Worm (Caenorhabditis elegans): ENCODE results near the gene C50F4.10.

Gene C50F4.10

DNA sequence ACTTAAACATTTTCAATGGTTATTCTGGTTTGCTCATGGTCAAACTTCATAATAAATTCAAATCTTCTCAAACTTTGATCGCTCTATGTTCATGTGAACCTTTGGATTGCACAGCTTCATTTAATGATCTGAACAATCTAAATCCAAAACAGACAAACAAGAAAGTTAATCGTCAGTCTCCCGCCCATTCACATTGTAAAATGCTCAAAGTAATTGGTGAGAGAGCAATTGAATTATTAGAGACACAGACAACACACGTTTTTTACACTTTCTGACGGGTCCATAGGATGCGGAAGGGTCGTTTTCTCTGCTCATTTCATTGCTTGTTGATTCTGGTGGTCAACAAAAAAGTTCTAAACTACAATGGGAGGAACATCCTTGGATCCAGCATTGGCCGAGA is 34.6 kb downstream of the C50F4.10 start, which contains the start of gene gsnl-1:
Gene gsnl-1 (plus strand): TSS at position 301 of the 400 bp plus-strand sequence.
- TF ChIP-seq madf-10 (tag; optimal IDR thresholded peaks at IDR 0.05): no peak
- no peak for TF ChIP-seq pbrm-1 (GFP tag; IDR thresholded peaks at IDR 0.05)
- no peak for TF ChIP-seq ztf-18 (tag; optimal IDR thresholded peaks at IDR 0.05)
- no peak for TF ChIP-seq dox-1 (GFP tag; IDR thresholded peaks at IDR 0.05)
- TF ChIP-seq unc-130 (GFP tag; optimal IDR thresholded peaks at IDR 0.05): no peak
- no peak for TF ChIP-seq madf-3 (GFP tag; IDR thresholded peaks at IDR 0.05)
- no peak for TF ChIP-seq ceh-27 (GFP tag; optimal IDR thresholded peaks at IDR 0.05)
- no peak for TF ChIP-seq D2030.7 (GFP tag; IDR thresholded peaks at IDR 0.05)

DNA sequence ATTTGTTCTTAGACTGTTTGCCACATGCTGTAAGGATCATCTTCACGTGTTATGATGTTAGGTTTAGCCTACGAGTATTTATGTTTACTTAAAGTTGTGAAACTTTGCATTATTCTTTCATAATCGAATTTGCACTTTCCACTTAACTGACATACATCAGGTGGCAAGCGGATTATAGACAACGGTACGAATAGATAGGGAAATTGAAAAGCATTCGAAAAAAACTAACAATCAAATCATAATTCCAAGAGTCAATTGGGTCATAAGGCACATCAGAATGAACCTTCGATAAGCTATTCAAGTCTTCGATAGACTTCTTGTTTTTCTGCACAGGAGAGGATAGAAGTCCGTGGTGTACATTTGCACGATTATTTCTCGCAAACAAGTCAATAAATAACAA is 38.9 kb downstream of the C50F4.10 start:
- TF ChIP-seq snpc-1.1 (tag; optimal IDR thresholded peaks at IDR 0.05; ENCODE audit: insufficient read depth) (no peak), nhr-80 (tag; optimal IDR thresholded peaks at IDR 0.05) (peak; percentile 49)

DNA sequence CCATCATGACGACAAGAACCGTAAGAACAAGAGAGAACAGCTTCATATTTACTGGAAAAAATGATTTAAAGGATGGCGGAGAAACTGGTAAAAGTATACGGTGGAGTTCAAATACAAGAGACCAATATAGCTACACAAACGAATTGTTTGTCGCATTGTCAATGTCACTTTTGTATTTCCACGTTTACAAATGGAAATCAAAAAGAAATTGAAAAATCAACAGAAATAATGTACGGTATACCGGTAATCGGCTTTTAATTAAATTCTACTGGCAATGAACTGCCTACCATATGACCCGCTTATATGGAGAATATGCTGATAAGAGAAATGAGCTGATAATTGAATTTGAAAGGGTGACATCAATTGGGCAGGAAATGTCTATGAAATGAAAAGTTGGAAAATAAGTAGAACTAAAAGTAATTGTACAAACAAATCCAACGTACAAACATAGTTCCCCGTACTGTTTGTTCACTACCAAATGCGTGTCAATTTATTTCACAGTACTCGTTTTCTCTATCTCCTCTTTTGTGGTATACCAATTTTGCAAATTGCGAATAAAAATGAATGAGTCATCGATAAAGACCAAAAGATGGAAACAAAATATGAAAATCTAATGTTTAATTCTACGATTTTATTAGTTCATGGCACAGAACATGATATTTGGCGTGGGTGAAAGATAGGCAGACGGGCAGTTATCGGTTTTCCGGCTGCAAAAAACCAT is 39.8 kb downstream of the C50F4.10 start, which contains the start of gene K06A4.7:
Gene K06A4.7 (minus strand): TSS at position 51 of the 721 bp plus-strand sequence.
- TF ChIP-seq ekl-4 (GFP tag; IDR thresholded peaks at IDR 0.05) (no peak), nhr-80 (tag; optimal IDR thresholded peaks at IDR 0.05) (peak; percentile 63)

DNA sequence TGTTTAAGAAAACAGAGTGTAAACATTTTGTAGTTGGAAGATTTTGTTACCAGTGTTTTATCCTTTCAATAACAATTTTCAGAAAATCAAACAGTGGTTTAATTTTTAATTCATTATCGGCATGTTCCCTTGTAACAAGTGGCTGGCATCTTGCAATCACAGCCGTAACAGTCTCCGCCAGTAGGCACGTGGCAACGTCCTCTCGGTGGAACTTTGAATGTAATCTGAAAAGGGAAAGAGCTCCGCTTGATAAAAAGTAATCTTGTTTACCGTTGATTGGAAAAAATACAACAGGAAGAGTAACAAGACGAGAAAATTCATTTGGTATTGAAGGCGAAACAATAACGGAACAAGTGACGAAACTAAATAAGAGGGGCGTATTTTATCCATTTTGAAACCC is 42.0 kb downstream of the C50F4.10 start, which contains the start of gene K06A4.10:
Gene K06A4.10 (minus strand): TSS at position 390 of the 400 bp plus-strand sequence.
- TF ChIP-seq nhr-80 (tag; optimal IDR thresholded peaks at IDR 0.05) (peak; percentile 63), Y53G8AR.9 (GFP tag; conservative IDR thresholded peaks at IDR 0.05) (0 out of 2 replicates have a peak, but pooled peaks have one; percentile 44), gei-17 (GFP tag; optimal IDR thresholded peaks at IDR 0.05) (no peak), ztf-22 (GFP tag; optimal IDR thresholded peaks at IDR 0.05) (peak; percentile 9), cebp-1 (GFP tag; IDR thresholded peaks at IDR 0.05) (no peak), cebp-1 (tag; optimal IDR thresholded peaks at IDR 0.05) (peak; percentile 26), hmg-1.2 (GFP tag; IDR thresholded peaks at IDR 0.05) (no peak), let-526 (GFP tag; IDR thresholded peaks at IDR 0.05) (0 out of 2 replicates have a peak, but pooled peaks have one; percentile 12), ets-4 (GFP tag; optimal IDR thresholded peaks at IDR 0.05) (peak; percentile 20)

DNA sequence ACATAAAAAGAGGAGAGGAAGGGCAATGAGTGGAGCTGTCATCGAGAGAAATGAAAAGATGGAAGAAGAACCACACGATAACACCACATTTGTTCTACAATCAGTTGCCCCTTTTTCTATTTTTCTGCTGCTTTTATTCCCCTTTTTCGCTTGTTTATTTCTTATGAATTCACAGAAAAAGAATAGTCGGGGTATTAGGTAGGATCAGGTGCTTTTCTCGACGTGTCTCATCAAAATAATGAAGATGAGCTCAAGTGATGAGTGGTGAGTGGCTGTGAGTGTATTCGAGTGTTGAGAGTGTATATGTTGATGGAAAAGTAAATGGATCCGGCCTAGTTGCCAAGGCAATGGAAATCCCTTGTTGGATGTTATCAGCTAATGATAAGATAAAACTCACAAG is 45.9 kb downstream of the C50F4.10 start:
- TF ChIP-seq attf-6 (GFP tag; IDR thresholded peaks at IDR 0.05): no peak
- TF ChIP-seq F37B4.10 (GFP tag; IDR thresholded peaks at IDR 0.05): no peak
- TF ChIP-seq tlf-1 (GFP tag; optimal IDR thresholded peaks at IDR 0.05): no peak
- TF ChIP-seq madf-3 (GFP tag; IDR thresholded peaks at IDR 0.05): no peak
- TF ChIP-seq mel-28 (tag; optimal IDR thresholded peaks at IDR 0.05; ENCODE audit: borderline replicate concordance): no peak
- TF ChIP-seq ztf-22 (GFP tag; optimal IDR thresholded peaks at IDR 0.05): no peak
- no peak for TF ChIP-seq sea-2 (GFP tag; IDR thresholded peaks at IDR 0.05)
- TF ChIP-seq unc-130 (GFP tag; optimal IDR thresholded peaks at IDR 0.05): no peak
- no peak for TF ChIP-seq dox-1 (GFP tag; IDR thresholded peaks at IDR 0.05)
- no peak for TF ChIP-seq lin-35 (GFP tag; optimal IDR thresholded peaks at IDR 0.05)
- TF ChIP-seq zfh-2 (GFP tag; conservative IDR thresholded peaks at IDR 0.05): no peak
- no peak for TF ChIP-seq snpc-1.1 (tag; optimal IDR thresholded peaks at IDR 0.05; ENCODE audit: insufficient read depth)
- no peak for TF ChIP-seq ets-4 (GFP tag; optimal IDR thresholded peaks at IDR 0.05)
- TF ChIP-seq F57C9.4 (tag; optimal IDR thresholded peaks at IDR 0.05): no peak

DNA sequence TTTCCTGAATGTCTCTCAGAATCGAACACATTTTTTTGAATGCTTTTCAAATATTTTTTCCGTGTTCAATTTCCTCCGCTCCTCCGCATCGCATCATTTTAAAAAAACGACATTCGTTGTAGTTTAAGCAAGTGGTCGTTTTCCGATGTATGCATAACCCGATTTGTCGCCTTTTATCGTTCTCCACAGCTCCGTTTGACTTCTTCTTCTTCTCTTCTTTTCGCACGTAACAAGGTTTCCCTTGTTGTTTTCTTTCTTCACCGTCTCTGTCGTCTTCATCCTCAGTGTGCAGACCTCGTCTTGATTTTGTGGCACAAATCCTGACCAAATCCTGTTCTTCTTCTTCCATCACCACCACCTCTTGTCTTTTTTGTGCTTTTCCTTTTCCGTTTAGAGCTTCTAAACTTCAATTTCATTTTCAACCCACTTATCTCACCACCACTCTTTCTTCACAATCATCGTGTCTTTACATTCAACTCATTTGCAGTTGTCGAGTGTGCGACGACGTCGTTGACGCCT is 47.6 kb downstream of the C50F4.10 start, which contains the start of gene K06A4.2:
Gene K06A4.2 (plus strand): TSS at position 469 of the 519 bp plus-strand sequence.
- no peak for TF ChIP-seq ama-1 (optimal IDR thresholded peaks at IDR 0.05)
- no peak for TF ChIP-seq ama-1 (GFP tag; optimal IDR thresholded peaks at IDR 0.05)
- no peak for TF ChIP-seq hsf-1 (GFP tag; IDR thresholded peaks at IDR 0.05)
- TF ChIP-seq die-1 (tag; optimal IDR thresholded peaks at IDR 0.05): no peak
- no peak for TF ChIP-seq C17E4.6 (GFP tag; IDR thresholded peaks at IDR 0.05)
- no peak for TF ChIP-seq tlf-1 (GFP tag; optimal IDR thresholded peaks at IDR 0.05)
- TF ChIP-seq dpl-1 (GFP tag; optimal IDR thresholded peaks at IDR 0.05): no peak
- no peak for TF ChIP-seq nhr-80 (tag; optimal IDR thresholded peaks at IDR 0.05)
- no peak for TF ChIP-seq ceh-79 (tag; optimal IDR thresholded peaks at IDR 0.05)
- no peak for TF ChIP-seq aptf-2 (GFP tag; conservative IDR thresholded peaks at IDR 0.05)

Measured in whole organism, young adult.